Worm (Caenorhabditis elegans) whole organism, midembryonic: ENCODE data around the gene ZK666.12.

Experiments used
- flt-1 ChIP-seq: fragments of 200-800 bp; sonication (Bioruptor generic); IDR thresholded peaks from 2 replicates; pipeline ENCODE4 v1.3.6; 2022; ENCODE audit warnings: missing genetic modification characterization, missing compliant biosample characterization
- klf-2 ChIP-seq: fragments of 200-800 bp; sonication (Bioruptor generic); conservative IDR thresholded peaks from 2 replicates; pipeline ENCODE4 v1.3.6; 2022; ENCODE audit warnings: missing genetic modification reagents, missing genetic modification characterization, missing compliant biosample characterization
- med-1 ChIP-seq: sonication (generic microtip); optimal IDR thresholded peaks from 2 replicates; lab custom pipeline; 2017; ENCODE audit warnings: missing genetic modification characterization, mild to moderate bottlenecking, missing compliant biosample characterization, antibody characterized with exemption, missing genetic modification reagents; ENCODE audit not compliant: insufficient read depth
- ref-1 ChIP-seq: fragments of 200-800 bp; sonication (Bioruptor generic); conservative IDR thresholded peaks from 2 replicates; pipeline ENCODE4 v1.3.6; 2022; ENCODE audit warnings: missing genetic modification reagents, missing genetic modification characterization, missing compliant biosample characterization
- ztf-23 ChIP-seq: fragments of 200-800 bp; sonication (Bioruptor generic); IDR thresholded peaks from 2 replicates; pipeline ENCODE4 v1.3.6; 2022; ENCODE audit warnings: missing genetic modification reagents, missing genetic modification characterization, missing compliant biosample characterization

DNA sequence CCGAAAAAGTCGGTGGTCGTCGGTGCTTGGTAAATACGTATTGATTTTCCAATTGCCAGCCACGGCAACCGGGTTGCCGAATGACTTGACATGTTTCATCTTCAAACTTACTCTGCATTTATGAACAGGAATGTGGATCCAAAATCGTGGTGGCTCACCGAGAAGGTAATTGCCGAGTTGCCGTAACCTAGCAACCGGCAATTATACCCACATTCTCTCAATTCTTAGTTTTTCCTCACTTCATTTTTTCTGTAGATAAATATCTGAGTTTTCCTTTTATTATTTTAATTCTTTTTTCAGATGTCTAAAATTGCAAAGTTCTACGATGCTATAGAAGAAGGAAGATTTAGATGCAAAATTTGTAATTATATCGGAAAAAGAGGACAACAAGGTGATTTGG is 43.4 kb upstream of the ZK666.12 start, which contains the start of gene ZK673.4:
- TF ChIP-seq flt-1 (no peak), med-1 (GFP tag; lab: Kevin White, UChicago) (no peak), klf-2 (GFP tag; lab: Robert Waterston, UW) (no peak), ref-1 (GFP tag; lab: Robert Waterston, UW) (no peak), ztf-23 (GFP tag; lab: Robert Waterston, UW) (no peak)
